Fruit fly (Drosophila melanogaster): ENCODE results near the gene CG6912.

DNA sequence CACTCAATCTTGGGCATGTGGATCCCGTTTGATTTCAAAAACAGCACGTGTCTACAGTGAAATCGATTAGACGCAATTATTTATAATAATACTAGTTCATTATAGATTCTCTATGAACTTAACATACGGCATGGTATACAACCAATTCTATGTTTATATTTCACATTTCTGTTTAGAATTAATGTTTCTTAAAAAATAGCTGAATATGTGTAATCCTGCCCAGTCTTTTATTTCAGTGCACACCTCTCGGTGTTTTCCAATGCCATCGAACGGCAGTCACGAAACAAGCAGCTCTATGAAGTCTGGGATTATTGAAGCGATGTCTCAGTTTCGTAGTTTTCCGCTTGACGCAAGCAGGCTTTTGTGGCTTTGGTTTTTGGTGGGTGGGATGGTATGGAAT is 19.0 kb downstream of the CG6912 start:
- TF ChIP-seq CG8478 (optimal IDR thresholded peaks at IDR 0.05): no peak
- TF ChIP-seq CTCF (optimal IDR thresholded peaks at IDR 0.05): no peak

Data from S2 (cell line).